Fruit fly (Drosophila melanogaster) whole organism, adult: Measurements from ENCODE around the gene CG7567.

Experiments used
- CG12768 ChIP-seq: fragments of 200-800 bp; sonication (Bioruptor generic); optimal IDR thresholded peaks from 2 replicates; lab custom pipeline; 2017; ENCODE audit warnings: missing biosample characterization, missing genetic modification characterization, mild to moderate bottlenecking, moderate library complexity, missing genetic modification reagents
- Clk ChIP-seq: fragments of 200-800 bp; sonication (Bioruptor generic); optimal IDR thresholded peaks from 2 replicates; lab custom pipeline; 2017; ENCODE audit warnings: missing biosample characterization, missing genetic modification characterization

DNA sequence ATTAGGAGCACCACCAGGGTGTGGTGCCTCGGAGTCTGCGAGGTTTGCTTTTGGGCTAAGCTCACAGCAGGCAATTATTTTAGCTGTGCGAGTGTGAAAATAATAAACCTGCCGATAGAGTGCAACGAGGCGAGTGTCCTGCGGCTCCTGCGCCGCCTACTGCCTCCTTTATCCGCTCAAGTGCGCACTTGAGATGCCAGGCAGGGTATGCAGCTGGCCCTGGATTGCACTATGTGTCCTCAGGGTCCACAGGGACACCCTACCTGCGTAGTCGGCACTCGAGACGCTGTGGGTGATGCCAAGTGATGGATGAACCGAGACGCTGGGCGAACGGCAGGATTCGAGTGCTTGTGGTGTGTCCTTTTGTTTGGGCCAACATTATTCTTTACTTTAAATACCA lies 39.9 kb downstream of the CG7567 start:
- TF ChIP-seq CG12768 (GFP tag; lab: Kevin White, UChicago) (no peak), Clk (GFP tag; lab: Kevin White, UChicago) (no peak)
